In genomic region chrII:11936393-11936792, ce11 we compare ENCODE assay signal across 4 worm cellular contexts.
A peak's percentile ranks its signal among the peaks of the same experiment; 100 is the strongest.
TF ChIP-seq lines count a peak whose summit lies in the region.

No protein-coding gene starts in this region.

TF ChIP-seq in whole organism, L2 larva, 48 proteins besides CTCF, POLR2A, EP300 and RAD21:
- TF ChIP-seq fos-1 (tag; optimal IDR thresholded peaks at IDR 0.05; lab: Kevin White, UChicago) (peak; percentile 27), sma-9 (GFP tag; optimal IDR thresholded peaks at IDR 0.05; lab: Kevin White, UChicago) (no peak), sma-9 (tag; optimal IDR thresholded peaks at IDR 0.05; lab: Kevin White, UChicago) (no peak), aly-2 (tag; optimal IDR thresholded peaks at IDR 0.05; lab: Kevin White, UChicago) (no peak), dmd-4 (tag; optimal IDR thresholded peaks at IDR 0.05; lab: Kevin White, UChicago) (no peak), unc-55 (GFP tag; optimal IDR thresholded peaks at IDR 0.05; lab: Kevin White, UChicago) (no peak)

TF ChIP-seq in whole organism, L3 larva, 47 proteins besides CTCF, POLR2A, EP300 and RAD21:
- no peak for TF ChIP-seq ztf-4 (tag; optimal IDR thresholded peaks at IDR 0.05; lab: Kevin White, UChicago)
- TF ChIP-seq ama-1 (optimal IDR thresholded peaks at IDR 0.05; lab: Kevin White, UChicago) = no peak
- TF ChIP-seq elt-3 (tag; optimal IDR thresholded peaks at IDR 0.05; lab: Kevin White, UChicago) = no peak
- peak; percentile 24 for TF ChIP-seq elt-2 (tag; optimal IDR thresholded peaks at IDR 0.05; lab: Kevin White, UChicago)

TF ChIP-seq in whole organism, L4 larva, 104 proteins besides CTCF, POLR2A, EP300 and RAD21:
- no peak for TF ChIP-seq madf-9 (GFP tag; conservative IDR thresholded peaks at IDR 0.05; lab: Robert Waterston, UW)
- TF ChIP-seq nhr-11 (tag; optimal IDR thresholded peaks at IDR 0.05; lab: Kevin White, UChicago) = no peak
- TF ChIP-seq ceh-44 (GFP tag; IDR thresholded peaks at IDR 0.05; lab: Robert Waterston, UW) = no peak
- TF ChIP-seq rbr-2 (tag; optimal IDR thresholded peaks at IDR 0.05; lab: Kevin White, UChicago) = no peak
- no peak for TF ChIP-seq Y75B8A.6 (GFP tag; IDR thresholded peaks at IDR 0.05; lab: Robert Waterston, UW)
- TF ChIP-seq hlh-11 (tag; optimal IDR thresholded peaks at IDR 0.05; lab: Kevin White, UChicago) = peak; percentile 20
- peak; percentile 71 for TF ChIP-seq pqm-1 (tag; optimal IDR thresholded peaks at IDR 0.05; lab: Kevin White, UChicago)
- no peak for TF ChIP-seq hif-1 (tag; optimal IDR thresholded peaks at IDR 0.05; lab: Kevin White, UChicago)
- no peak for TF ChIP-seq nhr-42 (GFP tag; IDR thresholded peaks at IDR 0.05; lab: Robert Waterston, UW)
- no peak for TF ChIP-seq Y48G9A.11 (GFP tag; IDR thresholded peaks at IDR 0.05; lab: Robert Waterston, UW)
- TF ChIP-seq attf-4 (tag; optimal IDR thresholded peaks at IDR 0.05; lab: Kevin White, UChicago) = no peak
- no peak for TF ChIP-seq R02D3.7 (tag; optimal IDR thresholded peaks at IDR 0.05; lab: Kevin White, UChicago)
- no peak for TF ChIP-seq Y105C5A.15 (GFP tag; IDR thresholded peaks at IDR 0.05; lab: Robert Waterston, UW)
- TF ChIP-seq egl-27 (tag; optimal IDR thresholded peaks at IDR 0.05; lab: Kevin White, UChicago) = no peak
- TF ChIP-seq F26F4.8 (GFP tag; conservative IDR thresholded peaks at IDR 0.05; lab: Robert Waterston, UW) = no peak
- TF ChIP-seq nhr-77 (tag; optimal IDR thresholded peaks at IDR 0.05; lab: Kevin White, UChicago) = no peak
- TF ChIP-seq tra-1 (GFP tag; IDR thresholded peaks at IDR 0.05; lab: Robert Waterston, UW) = 0 out of 2 replicates have a peak, but pooled peaks have one; percentile 39
- TF ChIP-seq nhr-28 (tag; optimal IDR thresholded peaks at IDR 0.05; lab: Kevin White, UChicago) = peak; percentile 6
- TF ChIP-seq dmd-6 (GFP tag; IDR thresholded peaks at IDR 0.05; lab: Robert Waterston, UW) = peak; percentile 18; the same call in 1 of the 2 replicates
- no peak for TF ChIP-seq nhr-111 (GFP tag; optimal IDR thresholded peaks at IDR 0.05; lab: Kevin White, UChicago)
- TF ChIP-seq T20F7.1 (GFP tag; optimal IDR thresholded peaks at IDR 0.05; lab: Kevin White, UChicago) = no peak
- no peak for TF ChIP-seq hmg-1.1 (GFP tag; IDR thresholded peaks at IDR 0.05; lab: Robert Waterston, UW)
- no peak for TF ChIP-seq hlh-30 (tag; optimal IDR thresholded peaks at IDR 0.05; lab: Kevin White, UChicago; ENCODE audit: insufficient read depth)

TF ChIP-seq in whole organism, young adult, 124 proteins besides CTCF, POLR2A, EP300 and RAD21:
- TF ChIP-seq lin-26 (GFP tag; IDR thresholded peaks at IDR 0.05; lab: Robert Waterston, UW) (no peak), nhr-80 (tag; optimal IDR thresholded peaks at IDR 0.05; lab: Kevin White, UChicago) (peak; percentile 54)
